Worm (Caenorhabditis elegans): ENCODE results near the gene ooc-5.

ce11 chrII:8960414-8960813, 32.5 kb upstream of the ooc-5 start, which contains the start of gene cal-2:
- TF ChIP-seq nhr-11 (tag; optimal IDR thresholded peaks at IDR 0.05): no peak
- TF ChIP-seq nfya-1 (tag; optimal IDR thresholded peaks at IDR 0.05): no peak
- no peak for TF ChIP-seq ref-2 (tag; optimal IDR thresholded peaks at IDR 0.05)
- TF ChIP-seq ama-1 (optimal IDR thresholded peaks at IDR 0.05): no peak
- no peak for TF ChIP-seq ceh-22 (tag; optimal IDR thresholded peaks at IDR 0.05)
- TF ChIP-seq hlh-30 (tag; optimal IDR thresholded peaks at IDR 0.05; ENCODE audit: insufficient read depth): no peak
- TF ChIP-seq lim-6 (tag; optimal IDR thresholded peaks at IDR 0.05): no peak
- no peak for TF ChIP-seq unc-55 (GFP tag; optimal IDR thresholded peaks at IDR 0.05)
- TF ChIP-seq fkh-10 (GFP tag; optimal IDR thresholded peaks at IDR 0.05): no peak
- no peak for TF ChIP-seq elt-2 (tag; optimal IDR thresholded peaks at IDR 0.05)
- no peak for TF ChIP-seq K09A11.1 (tag; optimal IDR thresholded peaks at IDR 0.05; ENCODE audit: insufficient read depth)
- no peak for TF ChIP-seq F13H6.1 (tag; optimal IDR thresholded peaks at IDR 0.05)

All from whole organism, late embryonic.